Worm (Caenorhabditis elegans): ENCODE data around the gene col-138.

- TF ChIP-seq T07F8.4 (tag; optimal IDR thresholded peaks at IDR 0.05) = no peak
- no peak for TF ChIP-seq F22D6.2 (tag; optimal IDR thresholded peaks at IDR 0.05)
- no peak for TF ChIP-seq rcor-1 (GFP tag; IDR thresholded peaks at IDR 0.05)
- no peak for TF ChIP-seq unc-62 (GFP tag; optimal IDR thresholded peaks at IDR 0.05)
Observed at ce11 chrIV:17193491-17193890, 10.0 kb upstream of the col-138 start.

Data from whole organism, young adult.